Worm (Caenorhabditis elegans) whole organism, midembryonic: Measurements from ENCODE around the gene K11H3.3.

Experiments
- T22C8.4 ChIP-seq: fragments of 200-800 bp; sonication (Bioruptor generic); IDR thresholded peaks from 2 replicates; pipeline ENCODE4 v1.3.6; 2022; ENCODE audit warnings: missing genetic modification characterization, missing compliant biosample characterization
- cog-1 ChIP-seq: sonication (generic microtip); optimal IDR thresholded peaks from 2 replicates; lab custom pipeline; 2016; ENCODE audit warnings: missing genetic modification characterization, missing compliant biosample characterization
- flt-1 ChIP-seq: fragments of 200-800 bp; sonication (Bioruptor generic); IDR thresholded peaks from 2 replicates; pipeline ENCODE4 v1.3.6; 2022; ENCODE audit warnings: missing genetic modification characterization, missing compliant biosample characterization
- klf-2 ChIP-seq: fragments of 200-800 bp; sonication (Bioruptor generic); conservative IDR thresholded peaks from 2 replicates; pipeline ENCODE4 v1.3.6; 2022; ENCODE audit warnings: missing genetic modification reagents, missing genetic modification characterization, missing compliant biosample characterization
- med-1 ChIP-seq: sonication (generic microtip); optimal IDR thresholded peaks from 2 replicates; lab custom pipeline; 2017; ENCODE audit warnings: missing genetic modification characterization, mild to moderate bottlenecking, missing compliant biosample characterization, antibody characterized with exemption, missing genetic modification reagents; ENCODE audit not compliant: insufficient read depth
- ref-1 ChIP-seq: fragments of 200-800 bp; sonication (Bioruptor generic); conservative IDR thresholded peaks from 2 replicates; pipeline ENCODE4 v1.3.6; 2022; ENCODE audit warnings: missing genetic modification reagents, missing genetic modification characterization, missing compliant biosample characterization
- tab-1 ChIP-seq: fragments of 200-800 bp; sonication (Bioruptor generic); IDR thresholded peaks from 2 replicates; pipeline ENCODE4 v1.3.6; 2022; ENCODE audit warnings: missing genetic modification characterization, missing compliant biosample characterization
- ztf-23 ChIP-seq: fragments of 200-800 bp; sonication (Bioruptor generic); IDR thresholded peaks from 2 replicates; pipeline ENCODE4 v1.3.6; 2022; ENCODE audit warnings: missing genetic modification reagents, missing genetic modification characterization, missing compliant biosample characterization
- ztf-29 ChIP-seq: fragments of 200-800 bp; sonication (Bioruptor generic); IDR thresholded peaks from 2 replicates; pipeline ENCODE4 v1.3.6; 2022; ENCODE audit warnings: missing genetic modification reagents, missing genetic modification characterization, missing compliant biosample characterization

Gene K11H3.3

DNA sequence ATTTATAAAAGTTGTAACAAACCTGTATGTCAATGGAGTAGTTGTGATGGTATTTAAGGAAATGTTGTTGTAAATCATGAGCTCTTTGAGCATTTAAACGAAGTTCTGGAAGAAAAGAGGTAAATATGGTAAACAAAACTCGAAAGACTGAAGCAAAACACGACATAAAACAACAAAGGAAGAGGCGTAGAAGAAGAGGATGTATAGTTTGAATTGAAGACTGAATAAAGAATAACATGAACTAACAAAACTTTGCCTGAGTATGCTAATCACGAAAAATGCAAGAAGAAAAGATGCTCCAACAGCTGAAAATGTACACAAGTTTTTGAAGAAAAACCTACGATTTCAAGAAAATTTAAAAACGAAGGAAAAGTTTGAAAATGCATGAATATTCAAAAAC lies 19.4 kb downstream of the K11H3.3 start, which contains the start of gene ZK757.1:
TSS of gene ZK757.1 (minus strand) at position 101 of the 400 bp plus-strand sequence.
- TF ChIP-seq T22C8.4 (GFP tag; lab: Robert Waterston, UW): no peak
- no peak for TF ChIP-seq med-1 (GFP tag; lab: Kevin White, UChicago)
- TF ChIP-seq tab-1 (GFP tag; lab: Robert Waterston, UW): no peak
- no peak for TF ChIP-seq ztf-23 (GFP tag; lab: Robert Waterston, UW)
- no peak for TF ChIP-seq ztf-29 (GFP tag; lab: Robert Waterston, UW)
- no peak for TF ChIP-seq klf-2 (GFP tag; lab: Robert Waterston, UW)
- no peak for TF ChIP-seq flt-1
- TF ChIP-seq cog-1: no peak
- no peak for TF ChIP-seq ref-1 (GFP tag; lab: Robert Waterston, UW)

ce11 chrIII:9874515-9874914 lies 22.9 kb downstream of the K11H3.3 start:
- no peak for TF ChIP-seq med-1 (GFP tag; lab: Kevin White, UChicago)
- TF ChIP-seq cog-1: no peak
- no peak for TF ChIP-seq T22C8.4 (GFP tag; lab: Robert Waterston, UW)
- TF ChIP-seq flt-1: no peak
- TF ChIP-seq klf-2 (GFP tag; lab: Robert Waterston, UW): no peak
- no peak for TF ChIP-seq ztf-23 (GFP tag; lab: Robert Waterston, UW)
- TF ChIP-seq tab-1 (GFP tag; lab: Robert Waterston, UW): no peak
- TF ChIP-seq ztf-29 (GFP tag; lab: Robert Waterston, UW): no peak
- no peak for TF ChIP-seq ref-1 (GFP tag; lab: Robert Waterston, UW)

- no peak for TF ChIP-seq T22C8.4 (GFP tag; lab: Robert Waterston, UW)
- TF ChIP-seq ztf-29 (GFP tag; lab: Robert Waterston, UW): no peak
- no peak for TF ChIP-seq cog-1
- no peak for TF ChIP-seq med-1 (GFP tag; lab: Kevin White, UChicago)
- no peak for TF ChIP-seq klf-2 (GFP tag; lab: Robert Waterston, UW)
- no peak for TF ChIP-seq flt-1
- no peak for TF ChIP-seq tab-1 (GFP tag; lab: Robert Waterston, UW)
- TF ChIP-seq ztf-23 (GFP tag; lab: Robert Waterston, UW): no peak
- TF ChIP-seq ref-1 (GFP tag; lab: Robert Waterston, UW): no peak
Observed at ce11 chrIII:9876951-9877350, 25.3 kb downstream of the K11H3.3 start, which contains the start of gene ZK757.10. ZK757.10 (plus strand) TSS chrIII:9877251.

- no peak for TF ChIP-seq ref-1 (GFP tag; lab: Robert Waterston, UW)
Observed at ce11 chrIII:9878828-9879227, 27.2 kb downstream of the K11H3.3 start, which contains the start of gene ZK757.2. ZK757.2 (minus strand) TSS chrIII:9878928.

- TF ChIP-seq ztf-23 (GFP tag; lab: Robert Waterston, UW): no peak
Observed at ce11 chrIII:9885609-9886008, 34.0 kb downstream of the K11H3.3 start.

ce11 chrIII:9886323-9886722 lies 34.7 kb downstream of the K11H3.3 start:
- no peak for TF ChIP-seq ztf-29 (GFP tag; lab: Robert Waterston, UW)
- no peak for TF ChIP-seq ztf-23 (GFP tag; lab: Robert Waterston, UW)
- TF ChIP-seq med-1 (GFP tag; lab: Kevin White, UChicago): no peak
- TF ChIP-seq ref-1 (GFP tag; lab: Robert Waterston, UW): no peak
- TF ChIP-seq klf-2 (GFP tag; lab: Robert Waterston, UW): no peak
- TF ChIP-seq tab-1 (GFP tag; lab: Robert Waterston, UW): no peak

DNA sequence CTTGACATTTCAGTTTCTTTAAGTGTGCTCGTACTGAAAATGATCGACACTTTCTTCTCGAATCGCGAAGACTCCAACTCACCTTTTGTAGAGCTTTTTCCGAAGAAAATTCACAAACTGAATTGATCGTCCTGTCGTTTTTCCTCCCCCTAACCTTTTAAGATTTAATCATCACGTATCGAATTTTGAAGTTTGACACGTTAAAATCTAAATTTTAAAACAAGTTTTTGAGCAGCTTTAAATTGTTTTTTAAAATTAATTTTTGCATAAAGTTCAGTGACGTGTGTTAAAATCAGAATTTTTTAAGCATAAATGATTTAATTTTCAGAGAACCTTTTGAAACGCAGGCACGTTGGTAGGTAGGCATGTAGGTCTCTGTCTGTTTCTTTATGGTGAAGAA lies 39.7 kb downstream of the K11H3.3 start, which contains the start of gene alg-4:
TSS of gene alg-4 (minus strand) at position 101 of the 400 bp plus-strand sequence.
- TF ChIP-seq ztf-23 (GFP tag; lab: Robert Waterston, UW) (no peak), tab-1 (GFP tag; lab: Robert Waterston, UW) (no peak), ztf-29 (GFP tag; lab: Robert Waterston, UW) (no peak), ref-1 (GFP tag; lab: Robert Waterston, UW) (no peak), flt-1 (no peak), med-1 (GFP tag; lab: Kevin White, UChicago) (no peak), T22C8.4 (GFP tag; lab: Robert Waterston, UW) (no peak), klf-2 (GFP tag; lab: Robert Waterston, UW) (no peak), cog-1 (no peak)

- no peak for TF ChIP-seq med-1 (GFP tag; lab: Kevin White, UChicago)
- TF ChIP-seq tab-1 (GFP tag; lab: Robert Waterston, UW): no peak
- TF ChIP-seq ztf-29 (GFP tag; lab: Robert Waterston, UW): no peak
- TF ChIP-seq cog-1: no peak
- no peak for TF ChIP-seq flt-1
- TF ChIP-seq T22C8.4 (GFP tag; lab: Robert Waterston, UW): no peak
- TF ChIP-seq ztf-23 (GFP tag; lab: Robert Waterston, UW): no peak
- no peak for TF ChIP-seq klf-2 (GFP tag; lab: Robert Waterston, UW)
- TF ChIP-seq ref-1 (GFP tag; lab: Robert Waterston, UW): no peak
Observed at ce11 chrIII:9892855-9893254, 41.2 kb downstream of the K11H3.3 start, which contains the start of gene mam-7. mam-7 (plus strand) TSS chrIII:9893155.

DNA sequence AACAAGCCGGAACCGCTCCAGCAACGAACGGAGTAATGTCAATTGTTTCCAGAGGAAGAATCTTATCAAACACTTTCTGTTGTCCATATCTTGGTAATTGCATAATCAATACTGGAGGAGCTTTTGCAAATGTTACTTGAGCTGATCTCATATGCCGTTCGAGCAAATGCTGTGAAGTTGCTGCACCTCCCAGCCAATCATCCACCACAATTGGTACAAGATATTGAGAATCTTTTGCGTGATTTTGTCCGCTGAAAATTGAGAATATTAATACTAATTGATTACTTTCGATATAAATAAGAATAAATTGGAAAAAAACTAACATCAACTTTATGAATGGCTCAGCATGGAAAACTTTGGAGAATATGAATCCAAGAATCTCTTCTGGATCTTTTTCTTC lies 48.1 kb downstream of the K11H3.3 start:
- no peak for TF ChIP-seq tab-1 (GFP tag; lab: Robert Waterston, UW)
- no peak for TF ChIP-seq T22C8.4 (GFP tag; lab: Robert Waterston, UW)
- no peak for TF ChIP-seq ztf-29 (GFP tag; lab: Robert Waterston, UW)
